Worm (Caenorhabditis elegans) whole organism, midembryonic: ENCODE measurements around the gene clec-166.

Experiments used
- flt-1 ChIP-seq: fragments of 200-800 bp; sonication (Bioruptor generic); IDR thresholded peaks from 2 replicates; pipeline ENCODE4 v1.3.6; 2022; ENCODE audit warnings: missing genetic modification characterization, missing compliant biosample characterization
- tab-1 ChIP-seq: fragments of 200-800 bp; sonication (Bioruptor generic); IDR thresholded peaks from 2 replicates; pipeline ENCODE4 v1.3.6; 2022; ENCODE audit warnings: missing genetic modification characterization, missing compliant biosample characterization
- ztf-23 ChIP-seq: fragments of 200-800 bp; sonication (Bioruptor generic); IDR thresholded peaks from 2 replicates; pipeline ENCODE4 v1.3.6; 2022; ENCODE audit warnings: missing genetic modification reagents, missing genetic modification characterization, missing compliant biosample characterization
- ztf-29 ChIP-seq: fragments of 200-800 bp; sonication (Bioruptor generic); IDR thresholded peaks from 2 replicates; pipeline ENCODE4 v1.3.6; 2022; ENCODE audit warnings: missing genetic modification reagents, missing genetic modification characterization, missing compliant biosample characterization

DNA sequence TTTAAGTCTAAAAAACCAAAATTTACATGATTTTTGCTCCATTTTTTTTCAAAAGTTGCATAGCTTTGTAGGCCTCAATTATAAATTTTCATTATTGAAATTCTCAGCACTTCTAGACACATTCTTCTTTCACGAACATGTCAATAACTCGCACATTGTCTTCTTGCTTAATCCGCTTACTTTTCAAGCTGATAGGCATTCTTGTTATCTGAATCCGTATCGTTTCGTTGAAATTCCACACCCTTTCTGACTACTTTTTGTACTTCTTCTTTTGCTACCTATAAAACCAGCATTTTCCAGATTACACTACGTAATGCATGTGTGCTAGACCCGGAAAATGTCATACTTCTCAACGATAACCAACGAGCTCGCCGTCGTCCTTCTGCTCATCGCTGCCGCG lies 34.9 kb downstream of the clec-166 start, which contains the start of gene W09G12.9:
- TF ChIP-seq tab-1: no peak
- TF ChIP-seq flt-1: no peak
- TF ChIP-seq ztf-29: no peak
- no peak for TF ChIP-seq ztf-23 (GFP tag; lab: Robert Waterston, UW)
